Fruit fly (Drosophila melanogaster) whole organism, embryonic: ENCODE data around the gene Dpm1.

ENCODE experiments used
- Asciz ChIP-seq: fragments of 200-800 bp; sonication (Bioruptor generic); optimal IDR thresholded peaks from 2 replicates; lab custom pipeline; 2017; ENCODE audit warnings: missing biosample characterization, mild to moderate bottlenecking, missing genetic modification characterization, missing genetic modification reagents
- Bgb ChIP-seq: fragments of 200-800 bp; sonication (Bioruptor generic); IDR thresholded peaks from 2 replicates; pipeline ENCODE4 v1.3.6; 2022; ENCODE audit warnings: missing biosample characterization, missing genetic modification characterization; ENCODE audit not compliant: partially characterized antibody
- CG10543 ChIP-seq: fragments of 200-800 bp; sonication (Bioruptor generic); optimal IDR thresholded peaks from 3 replicates; lab custom pipeline; 2017; ENCODE audit warnings: missing biosample characterization, mild to moderate bottlenecking, missing genetic modification characterization, moderate library complexity
- CG10654 ChIP-seq: fragments of 200-800 bp; sonication (Bioruptor generic); optimal IDR thresholded peaks from 2 replicates; lab custom pipeline; 2016; ENCODE audit warnings: missing biosample characterization, missing genetic modification characterization
- CG11398 ChIP-seq: fragments of 200-800 bp; sonication (Bioruptor generic); optimal IDR thresholded peaks from 2 replicates; lab custom pipeline; 2016; ENCODE audit warnings: missing biosample characterization, missing genetic modification characterization
- CG12236 ChIP-seq: fragments of 200-800 bp; sonication (Bioruptor generic); optimal IDR thresholded peaks from 2 replicates; lab custom pipeline; 2016; ENCODE audit warnings: missing biosample characterization, missing genetic modification characterization
- CG12299 ChIP-seq: fragments of 200-800 bp; sonication (Bioruptor generic); optimal IDR thresholded peaks from 2 replicates; lab custom pipeline; 2018; ENCODE audit warnings: missing biosample characterization, mild to moderate bottlenecking, missing genetic modification characterization
- CG13624 ChIP-seq: fragments of 200-800 bp; sonication (Bioruptor generic); optimal IDR thresholded peaks from 2 replicates; lab custom pipeline; 2016; ENCODE audit warnings: missing biosample characterization, missing genetic modification characterization
- CG17359 ChIP-seq: fragments of 200-800 bp; sonication (Bioruptor generic); optimal IDR thresholded peaks from 3 replicates; lab custom pipeline; 2018; ENCODE audit warnings: missing biosample characterization, mild to moderate bottlenecking, missing genetic modification characterization, moderate library complexity
- CG2129 ChIP-seq: fragments of 200-800 bp; sonication (Bioruptor generic); IDR thresholded peaks from 2 replicates; pipeline ENCODE4 v1.3.6; 2022; ENCODE audit warnings: missing biosample characterization, missing genetic modification characterization; ENCODE audit not compliant: partially characterized antibody
- CG31365 ChIP-seq: fragments of 200-800 bp; sonication (Bioruptor generic); optimal IDR thresholded peaks from 2 replicates; lab custom pipeline; 2018; ENCODE audit warnings: missing biosample characterization, mild to moderate bottlenecking, missing genetic modification characterization
- CG31388 ChIP-seq: fragments of 200-800 bp; sonication (Bioruptor generic); optimal IDR thresholded peaks from 2 replicates; lab custom pipeline; 2016; ENCODE audit warnings: missing biosample characterization, missing genetic modification characterization
- CG4282 ChIP-seq: fragments of 200-800 bp; sonication (Bioruptor generic); optimal IDR thresholded peaks from 2 replicates; lab custom pipeline; 2016; ENCODE audit warnings: missing biosample characterization, missing genetic modification characterization
- CG4707 ChIP-seq: fragments of 200-800 bp; sonication (Bioruptor generic); optimal IDR thresholded peaks from 2 replicates; lab custom pipeline; 2018; ENCODE audit warnings: missing biosample characterization, mild to moderate bottlenecking, missing genetic modification characterization, moderate library complexity
- CG6175 ChIP-seq: fragments of 200-800 bp; sonication (Bioruptor generic); IDR thresholded peaks from 3 replicates; pipeline ENCODE4 v1.3.6; 2022; ENCODE audit warnings: missing biosample characterization, missing genetic modification characterization
- CG6654 ChIP-seq: fragments of 200-800 bp; sonication (Bioruptor generic); optimal IDR thresholded peaks from 2 replicates; lab custom pipeline; 2017; ENCODE audit warnings: missing biosample characterization, mild to moderate bottlenecking, missing genetic modification characterization
- CG7987 ChIP-seq: fragments of 200-800 bp; sonication (Bioruptor generic); optimal IDR thresholded peaks from 2 replicates; lab custom pipeline; 2018; ENCODE audit warnings: missing biosample characterization, mild to moderate bottlenecking, missing genetic modification characterization, moderate library complexity
- CG8089 ChIP-seq: fragments of 200-800 bp; sonication (Bioruptor generic); optimal IDR thresholded peaks from 3 replicates; lab custom pipeline; 2016; ENCODE audit warnings: missing biosample characterization, missing genetic modification characterization
- CG8281 ChIP-seq: fragments of 200-800 bp; sonication (Bioruptor generic); optimal IDR thresholded peaks from 2 replicates; lab custom pipeline; 2018; ENCODE audit warnings: missing biosample characterization, mild to moderate bottlenecking, missing genetic modification characterization, moderate library complexity
- Dbx ChIP-seq: fragments of 200-800 bp; sonication (Bioruptor generic); IDR thresholded peaks from 3 replicates; pipeline ENCODE4 v1.3.6; 2022; ENCODE audit warnings: missing biosample characterization, missing genetic modification characterization
- Fer2 ChIP-seq: fragments of 200-800 bp; sonication (Bioruptor generic); optimal IDR thresholded peaks from 2 replicates; lab custom pipeline; 2018; ENCODE audit warnings: missing biosample characterization, mild to moderate bottlenecking, missing genetic modification characterization, moderate library complexity
- HLH3B ChIP-seq: fragments of 200-800 bp; sonication (Bioruptor generic); IDR thresholded peaks from 2 replicates; pipeline ENCODE4 v1.3.6; 2022; ENCODE audit warnings: missing biosample characterization, missing genetic modification characterization
- Hmr ChIP-seq: fragments of 200-800 bp; sonication (Bioruptor generic); optimal IDR thresholded peaks from 3 replicates; lab custom pipeline; 2017; ENCODE audit warnings: mild to moderate bottlenecking, missing biosample characterization, missing genetic modification reagents, missing genetic modification characterization
- Hmx ChIP-seq: fragments of 200-800 bp; sonication (Bioruptor generic); optimal IDR thresholded peaks from 2 replicates; lab custom pipeline; 2016; ENCODE audit warnings: missing biosample characterization, missing genetic modification characterization
- Hr39 ChIP-seq: fragments of >200 bp; optimal IDR thresholded peaks from 2 replicates; lab custom pipeline; 2017
- Myb ChIP-seq: fragments of 200-800 bp; sonication (Bioruptor generic); optimal IDR thresholded peaks from 2 replicates; lab custom pipeline; 2016; ENCODE audit warnings: missing biosample characterization, missing genetic modification characterization
- NC2β ChIP-seq: fragments of 200-800 bp; sonication (Bioruptor generic); optimal IDR thresholded peaks from 2 replicates; lab custom pipeline; 2016; ENCODE audit warnings: missing biosample characterization, missing genetic modification characterization
- Neu2 ChIP-seq: fragments of 200-800 bp; sonication (Bioruptor generic); optimal IDR thresholded peaks from 3 replicates; lab custom pipeline; 2016; ENCODE audit warnings: missing biosample characterization, missing genetic modification characterization, borderline replicate concordance
- Ptx1 ChIP-seq: fragments of 200-800 bp; sonication (Bioruptor generic); IDR thresholded peaks from 2 replicates; pipeline ENCODE4 v1.3.6; 2022; ENCODE audit warnings: missing biosample characterization, missing genetic modification characterization
- Side ChIP-seq: fragments of 200-800 bp; sonication (Bioruptor generic); optimal IDR thresholded peaks from 2 replicates; lab custom pipeline; 2016; ENCODE audit warnings: missing biosample characterization, missing genetic modification characterization
- Ssrp ChIP-seq: fragments of 200-800 bp; sonication (Bioruptor generic); optimal IDR thresholded peaks from 2 replicates; lab custom pipeline; 2018; ENCODE audit warnings: missing biosample characterization, mild to moderate bottlenecking, missing genetic modification characterization, moderate library complexity
- TFAM ChIP-seq: fragments of 200-800 bp; sonication (Bioruptor generic); optimal IDR thresholded peaks from 2 replicates; lab custom pipeline; 2017; ENCODE audit warnings: missing biosample characterization, missing genetic modification characterization, inconsistent platforms
- amos ChIP-seq: fragments of 200-800 bp; sonication (Bioruptor generic); IDR thresholded peaks from 2 replicates; pipeline ENCODE4 v1.3.6; 2022; ENCODE audit warnings: missing biosample characterization, missing genetic modification characterization; ENCODE audit not compliant: partially characterized antibody
- br ChIP-seq: fragments of >200 bp; optimal IDR thresholded peaks from 2 replicates; lab custom pipeline; 2017
- cad ChIP-seq: fragments of >200 bp; optimal IDR thresholded peaks from 2 replicates; lab custom pipeline; 2017; ENCODE audit warnings: missing biosample characterization, missing genetic modification characterization
- ci ChIP-seq: fragments of 200-800 bp; sonication (Bioruptor generic); IDR thresholded peaks from 3 replicates; pipeline ENCODE4 v1.3.6; 2022; ENCODE audit warnings: missing biosample characterization, missing genetic modification characterization
- da ChIP-seq: fragments of 200-800 bp; sonication (Bioruptor generic); optimal IDR thresholded peaks from 2 replicates; lab custom pipeline; 2016; ENCODE audit warnings: missing biosample characterization, missing genetic modification characterization
- dpn ChIP-seq, 2 experiments: fragments of 200-800 bp; sonication (Bioruptor generic); optimal IDR thresholded peaks; 3 replicates each; lab custom pipeline; 2016; ENCODE audit warnings: missing biosample characterization in 2 of 2, missing genetic modification characterization in 2 of 2
- emc ChIP-seq: fragments of 200-800 bp; sonication (Bioruptor generic); optimal IDR thresholded peaks from 2 replicates; lab custom pipeline; 2016; ENCODE audit warnings: missing biosample characterization, missing genetic modification characterization
- ems ChIP-seq: fragments of 200-800 bp; sonication (Bioruptor generic); optimal IDR thresholded peaks from 3 replicates; lab custom pipeline; 2016; ENCODE audit warnings: missing biosample characterization, missing genetic modification characterization
- en ChIP-seq: fragments of 200-800 bp; sonication (Bioruptor generic); optimal IDR thresholded peaks from 2 replicates; lab custom pipeline; 2016; ENCODE audit warnings: missing biosample characterization, missing genetic modification characterization
- fd64A ChIP-seq: fragments of 200-800 bp; sonication (Bioruptor generic); optimal IDR thresholded peaks from 3 replicates; lab custom pipeline; 2018; ENCODE audit warnings: missing biosample characterization, mild to moderate bottlenecking, missing genetic modification characterization
- h ChIP-seq: fragments of >200 bp; optimal IDR thresholded peaks from 2 replicates; lab custom pipeline; 2017
- nerfin-1 ChIP-seq: fragments of 200-800 bp; sonication (Bioruptor generic); optimal IDR thresholded peaks from 3 replicates; lab custom pipeline; 2019; ENCODE audit warnings: missing biosample characterization, mild to moderate bottlenecking, missing genetic modification characterization, moderate library complexity
- onecut ChIP-seq: fragments of 200-800 bp; sonication (Bioruptor generic); IDR thresholded peaks from 2 replicates; pipeline ENCODE4 v1.3.6; 2022; ENCODE audit warnings: missing biosample characterization, missing genetic modification characterization
- sima ChIP-seq: fragments of 200-800 bp; sonication (Bioruptor generic); optimal IDR thresholded peaks from 2 replicates; lab custom pipeline; 2016; ENCODE audit warnings: missing biosample characterization, missing genetic modification characterization
- sisA ChIP-seq: fragments of 200-800 bp; sonication (Bioruptor generic); IDR thresholded peaks from 2 replicates; pipeline ENCODE4 v1.3.6; 2022; ENCODE audit warnings: missing biosample characterization, missing genetic modification characterization
- sob ChIP-seq: fragments of 200-800 bp; sonication (Bioruptor generic); IDR thresholded peaks from 2 replicates; pipeline ENCODE4 v1.3.6; 2022; ENCODE audit warnings: missing biosample characterization, missing genetic modification characterization
- tgo ChIP-seq: fragments of 200-800 bp; sonication (Bioruptor generic); IDR thresholded peaks from 3 replicates; pipeline ENCODE4 v1.3.6; 2022; ENCODE audit warnings: missing biosample characterization, missing genetic modification characterization
- tin ChIP-seq: fragments of 200-800 bp; sonication (Bioruptor generic); optimal IDR thresholded peaks from 3 replicates; lab custom pipeline; 2016; ENCODE audit warnings: missing biosample characterization, missing genetic modification characterization
- tna ChIP-seq: fragments of 200-800 bp; sonication (Bioruptor generic); IDR thresholded peaks from 2 replicates; pipeline ENCODE4 v1.3.6; 2022; ENCODE audit warnings: missing biosample characterization, missing genetic modification characterization; ENCODE audit not compliant: partially characterized antibody
- unc-4 ChIP-seq: fragments of 200-800 bp; sonication (Bioruptor generic); IDR thresholded peaks from 2 replicates; pipeline ENCODE4 v1.3.6; 2022; ENCODE audit warnings: missing biosample characterization, missing genetic modification characterization; ENCODE audit not compliant: partially characterized antibody

Dpm1 gene

dm6 chr2L:19528308-19528707, 2.1 kb upstream of the Dpm1 start (continued):
- TF ChIP-seq CG31365 (tag; lab: Kevin White, UChicago) (peak; percentile 88), onecut (GFP tag; lab: Robert Waterston, UW) (peak; percentile 80), cad (GFP tag; lab: Kevin White, UChicago) (no peak), tgo (GFP tag; lab: Robert Waterston, UW) (peak; percentile 97), CG13624 (peak; percentile 98), emc (peak; percentile 94), amos (GFP tag; lab: Robert Waterston, UW) (no peak), nerfin-1 (tag; lab: Kevin White, UChicago) (peak; percentile 71), CG11398 (GFP tag; lab: Kevin White, UChicago) (peak; percentile 88), sisA (GFP tag; lab: Robert Waterston, UW) (peak; percentile 91), en (GFP tag; lab: Kevin White, UChicago) (peak; percentile 26), CG10654 (GFP tag; lab: Kevin White, UChicago) (peak; percentile 85), Fer2 (peak; percentile 93), TFAM (GFP tag; lab: Kevin White, UChicago) (peak; percentile 51), Ssrp (tag; lab: Kevin White, UChicago) (peak; percentile 73), CG31388 (GFP tag; lab: Kevin White, UChicago) (peak; percentile 83), HLH3B (peak; percentile 95), CG12236 (peak; percentile 71), Neu2 (GFP tag; lab: Kevin White, UChicago) (peak; percentile 70), Myb (GFP tag; lab: Kevin White, UChicago) (peak; percentile 87), CG10543 (GFP tag; lab: Kevin White, UChicago) (peak; percentile 76), CG8089 (GFP tag; lab: Kevin White, UChicago) (peak; percentile 77), CG12299 (tag; lab: Kevin White, UChicago) (peak; percentile 95), br (lab: Kevin White, UChicago) (no peak), Ptx1 (GFP tag; lab: Robert Waterston, UW) (peak; percentile 97), sima (GFP tag; lab: Kevin White, UChicago) (peak; percentile 84), tin (GFP tag; lab: Kevin White, UChicago) (peak; percentile 90), da (GFP tag; lab: Kevin White, UChicago) (peak; percentile 78), CG4707 (peak; percentile 58), h (no peak), Asciz (GFP tag; lab: Kevin White, UChicago) (peak; percentile 80), ems (peak; percentile 96), CG8281 (peak; percentile 80), CG6175 (GFP tag; lab: Robert Waterston, UW) (peak; percentile 94), Side (GFP tag; lab: Kevin White, UChicago) (peak; percentile 94), Hmx (GFP tag; lab: Kevin White, UChicago) (peak; percentile 90), CG4282 (peak; percentile 89), fd64A (peak; percentile 53), ci (GFP tag; lab: Robert Waterston, UW) (peak; percentile 96), Bgb (GFP tag; lab: Robert Waterston, UW) (no peak), unc-4 (GFP tag; lab: Robert Waterston, UW) (0 out of 2 replicates have a peak, but pooled peaks have one; percentile 29), CG6654 (GFP tag; lab: Kevin White, UChicago) (peak; percentile 71), tna (GFP tag; lab: Robert Waterston, UW) (no peak), Dbx (GFP tag; lab: Robert Waterston, UW) (peak; percentile 98), CG17359 (peak; percentile 93), NC2β (GFP tag; lab: Kevin White, UChicago) (peak; percentile 85), Hmr (GFP tag; lab: Kevin White, UChicago) (peak; percentile 99), Hr39 (lab: Kevin White, UChicago) (no peak), CG2129 (GFP tag; lab: Robert Waterston, UW) (no peak), sob (peak; percentile 98), dpn (GFP tag; optimal IDR thresholded peaks at IDR 0.05; lab: Kevin White, UChicago) (peak; percentile 95 to 97), CG7987 (GFP tag; lab: Kevin White, UChicago) (peak; percentile 91)
